Worm (Caenorhabditis elegans) whole organism, early embryonic: ENCODE measurements around the gene T21E8.5.

Source experiments
- B0310.2 ChIP-seq: sonication (generic microtip); optimal IDR thresholded peaks from 2 replicates; lab custom pipeline; 2016; ENCODE audit warnings: mild to moderate bottlenecking, missing genetic modification characterization, missing compliant biosample characterization
- tbx-37 ChIP-seq: fragments of 200-800 bp; sonication (Bioruptor generic); conservative IDR thresholded peaks from 2 replicates; pipeline ENCODE4 v1.3.6; 2022; ENCODE audit warnings: missing genetic modification reagents, missing genetic modification characterization, missing compliant biosample characterization

ce11 chrX:10885872-10886271 is at the start of gene T21E8.5:
- no peak for TF ChIP-seq tbx-37 (GFP tag; lab: Robert Waterston, UW)
- TF ChIP-seq B0310.2 = no peak
